Worm (Caenorhabditis elegans) whole organism, young adult: ENCODE results near the gene Y4C6A.4.

Source experiments
- F10E7.11 ChIP-seq: sonication (generic microtip); optimal IDR thresholded peaks from 2 replicates; lab custom pipeline; 2017; ENCODE audit warnings: mild to moderate bottlenecking, missing genetic modification characterization, moderate library complexity, missing compliant biosample characterization
- T26A5.8 ChIP-seq: sonication (generic microtip); optimal IDR thresholded peaks from 2 replicates; lab custom pipeline; 2016; ENCODE audit warnings: missing genetic modification characterization, missing compliant biosample characterization
- Y53F4B.3 ChIP-seq: fragments of 200-800 bp; sonication (Bioruptor generic); IDR thresholded peaks from 2 replicates; pipeline ENCODE4 v1.3.6; 2022; ENCODE audit warnings: missing genetic modification reagents, missing genetic modification characterization, missing compliant biosample characterization
- ama-1 ChIP-seq, 3 experiments: fragments of 150-350 bp in 1 of 3; sonication (generic microtip) in 2 of 3; optimal IDR thresholded peaks; 2 replicates each; lab custom pipeline; 2014 to 2018; ENCODE audit warnings: missing biosample characterization in 2 of 3, missing genetic modification characterization in 2 of 3, missing genetic modification reagents in 2 of 3
- egl-44 ChIP-seq: fragments of 200-800 bp; sonication (Bioruptor generic); IDR thresholded peaks from 2 replicates; pipeline ENCODE4 v1.3.6; 2022; ENCODE audit warnings: missing genetic modification reagents, missing genetic modification characterization, missing compliant biosample characterization
- ets-4 ChIP-seq: fragments of 200-800 bp; sonication (Bioruptor generic); optimal IDR thresholded peaks from 2 replicates; lab custom pipeline; 2018; ENCODE audit warnings: mild to moderate bottlenecking, missing genetic modification characterization, missing compliant biosample characterization
- lin-26 ChIP-seq: fragments of 200-800 bp; sonication (Bioruptor generic); IDR thresholded peaks from 2 replicates; pipeline ENCODE4 v1.3.6; 2022; ENCODE audit warnings: missing genetic modification reagents, missing genetic modification characterization, missing compliant biosample characterization
- madf-6 ChIP-seq: fragments of 200-800 bp; sonication (Bioruptor generic); IDR thresholded peaks from 2 replicates; pipeline ENCODE4 v1.3.6; 2022; ENCODE audit warnings: missing genetic modification reagents, missing genetic modification characterization, missing compliant biosample characterization
- nhr-27 ChIP-seq: fragments of 200-800 bp; sonication (Bioruptor generic); optimal IDR thresholded peaks from 2 replicates; lab custom pipeline; 2018; ENCODE audit warnings: mild to moderate bottlenecking, missing genetic modification characterization, moderate library complexity, missing compliant biosample characterization
- snpc-1.1 ChIP-seq: sonication (generic microtip); optimal IDR thresholded peaks from 2 replicates; lab custom pipeline; 2017; ENCODE audit warnings: missing genetic modification characterization, mild to moderate bottlenecking, missing compliant biosample characterization, antibody characterized with exemption, moderate library complexity, missing genotype, missing genetic modification reagents; ENCODE audit not compliant: insufficient read depth
- unc-130 ChIP-seq: sonication (generic microtip); optimal IDR thresholded peaks from 2 replicates; lab custom pipeline; 2016; ENCODE audit warnings: missing genetic modification reagents, missing genetic modification characterization, missing compliant biosample characterization
- unc-62 ChIP-seq: fragments of 150-350 bp; optimal IDR thresholded peaks from 2 replicates; lab custom pipeline; 2014; ENCODE audit warnings: missing biosample characterization, missing genetic modification reagents, missing genetic modification characterization
- zim-3 ChIP-seq: sonication (generic microtip); optimal IDR thresholded peaks from 2 replicates; lab custom pipeline; 2017; ENCODE audit warnings: mild to moderate bottlenecking, missing genetic modification characterization, moderate library complexity, missing compliant biosample characterization
- ztf-28 ChIP-seq: fragments of 200-800 bp; sonication (Bioruptor generic); IDR thresholded peaks from 2 replicates; pipeline ENCODE4 v1.3.6; 2022; ENCODE audit warnings: missing genetic modification reagents, missing genetic modification characterization, missing compliant biosample characterization

DNA sequence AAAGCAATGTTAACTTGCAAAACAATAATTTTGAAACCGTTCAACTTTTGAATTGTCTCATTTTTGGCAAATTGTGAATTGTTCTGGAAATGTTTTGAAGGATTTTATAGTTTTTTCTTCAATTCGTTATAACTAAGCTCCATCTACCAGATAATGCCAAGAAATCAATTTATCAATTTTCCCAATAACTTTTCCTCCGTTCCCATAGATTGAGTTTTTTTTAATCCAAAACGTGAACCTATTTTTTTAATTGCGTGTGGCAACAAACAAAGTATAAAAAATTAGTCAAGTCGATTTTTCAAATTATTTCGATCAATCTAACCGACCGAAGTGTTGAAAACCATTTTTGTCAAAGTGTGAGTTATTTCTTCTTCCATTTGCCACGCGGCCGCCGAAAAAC lies at the start of gene Y4C6A.4:
- TF ChIP-seq ama-1 (optimal IDR thresholded peaks at IDR 0.05; lab: Kevin White, UChicago) (no peak), ama-1 (GFP tag; optimal IDR thresholded peaks at IDR 0.05; lab: Kevin White, UChicago) (no peak), Y53F4B.3 (GFP tag; lab: Robert Waterston, UW) (no peak), lin-26 (GFP tag; lab: Robert Waterston, UW) (no peak), T26A5.8 (tag; lab: Kevin White, UChicago) (no peak), unc-62 (GFP tag; lab: Kevin White, UChicago) (no peak), unc-130 (GFP tag; lab: Kevin White, UChicago) (no peak), madf-6 (GFP tag; lab: Robert Waterston, UW) (no peak), ets-4 (GFP tag; lab: Kevin White, UChicago) (no peak), F10E7.11 (tag; lab: Kevin White, UChicago) (no peak), nhr-27 (no peak), zim-3 (tag; lab: Kevin White, UChicago) (no peak), ztf-28 (no peak), egl-44 (no peak), snpc-1.1 (tag; lab: Kevin White, UChicago) (no peak)
